Worm (Caenorhabditis elegans) whole organism, mixed stage, embryonic: ENCODE measurements around the gene mpst-1.

Experiments used
- M03D4.4 ChIP-seq: sonication (generic microtip); optimal IDR thresholded peaks from 2 replicates; lab custom pipeline; 2017; ENCODE audit warnings: mild to moderate bottlenecking, missing genetic modification characterization, missing compliant biosample characterization
- bed-3 ChIP-seq: fragments of 200-800 bp; sonication (Bioruptor generic); optimal IDR thresholded peaks from 3 replicates; lab custom pipeline; 2018; ENCODE audit warnings: mild to moderate bottlenecking, missing genetic modification characterization, moderate library complexity, missing compliant biosample characterization
- ceh-39 ChIP-seq: fragments of 150-350 bp; optimal IDR thresholded peaks from 2 replicates; lab custom pipeline; 2014; ENCODE audit warnings: missing biosample characterization, missing genetic modification characterization
- ceh-43 ChIP-seq: fragments of 200-800 bp; sonication (Bioruptor generic); optimal IDR thresholded peaks from 2 replicates; lab custom pipeline; 2018; ENCODE audit warnings: mild to moderate bottlenecking, missing genetic modification characterization, moderate library complexity, missing compliant biosample characterization
- ceh-83 ChIP-seq: fragments of 200-800 bp; sonication (Bioruptor generic); optimal IDR thresholded peaks from 2 replicates; lab custom pipeline; 2018; ENCODE audit warnings: mild to moderate bottlenecking, missing genetic modification characterization, missing compliant biosample characterization
- ces-1 ChIP-seq: fragments of 150-350 bp; optimal IDR thresholded peaks from 2 replicates; lab custom pipeline; 2014; ENCODE audit warnings: missing biosample characterization, missing genetic modification reagents, missing genetic modification characterization
- cnd-1 ChIP-seq: fragments of 200-800 bp; sonication (Bioruptor generic); optimal IDR thresholded peaks from 2 replicates; lab custom pipeline; 2018; ENCODE audit warnings: mild to moderate bottlenecking, missing genetic modification characterization, missing compliant biosample characterization
- drap-1 ChIP-seq: fragments of 200-800 bp; sonication (Bioruptor generic); optimal IDR thresholded peaks from 3 replicates; lab custom pipeline; 2018; ENCODE audit warnings: mild to moderate bottlenecking, missing genetic modification characterization, missing compliant biosample characterization
- elt-3 ChIP-seq: fragments of 150-350 bp; optimal IDR thresholded peaks from 2 replicates; lab custom pipeline; 2014; ENCODE audit warnings: missing biosample characterization, missing genetic modification characterization
- ham-2 ChIP-seq: fragments of 200-800 bp; sonication (Bioruptor generic); optimal IDR thresholded peaks from 2 replicates; lab custom pipeline; 2018; ENCODE audit warnings: mild to moderate bottlenecking, missing genetic modification characterization, missing compliant biosample characterization
- hlh-1 ChIP-seq: fragments of 150-350 bp; optimal IDR thresholded peaks from 2 replicates; lab custom pipeline; 2014; ENCODE audit warnings: missing biosample characterization, missing genetic modification reagents, missing genetic modification characterization
- lin-13 ChIP-seq: fragments of 150-350 bp; optimal IDR thresholded peaks from 2 replicates; lab custom pipeline; 2014; ENCODE audit warnings: missing biosample characterization, missing genetic modification characterization
- lin-32 ChIP-seq: fragments of 200-800 bp; sonication (Bioruptor generic); optimal IDR thresholded peaks from 2 replicates; lab custom pipeline; 2018; ENCODE audit warnings: mild to moderate bottlenecking, missing genetic modification characterization, missing compliant biosample characterization
- mab-5 ChIP-seq: fragments of 150-350 bp; optimal IDR thresholded peaks from 2 replicates; lab custom pipeline; 2014; ENCODE audit warnings: missing biosample characterization, missing genetic modification characterization
- mep-1 ChIP-seq: fragments of 150-350 bp; optimal IDR thresholded peaks from 2 replicates; lab custom pipeline; 2017; ENCODE audit warnings: missing biosample characterization, missing genetic modification reagents, missing genetic modification characterization, inconsistent platforms
- mls-2 ChIP-seq: sonication (generic microtip); optimal IDR thresholded peaks from 2 replicates; lab custom pipeline; 2016; ENCODE audit warnings: mild to moderate bottlenecking, missing genetic modification characterization, moderate library complexity, missing compliant biosample characterization
- nhr-12 ChIP-seq: fragments of 150-350 bp; optimal IDR thresholded peaks from 2 replicates; lab custom pipeline; 2014; ENCODE audit warnings: missing biosample characterization, missing genetic modification characterization
- nhr-2 ChIP-seq: fragments of 150-350 bp; optimal IDR thresholded peaks from 2 replicates; lab custom pipeline; 2014; ENCODE audit warnings: missing biosample characterization, missing genetic modification characterization
- nhr-237 ChIP-seq: fragments of 150-350 bp; optimal IDR thresholded peaks from 2 replicates; lab custom pipeline; 2014; ENCODE audit warnings: missing biosample characterization, missing genetic modification characterization
- nhr-28 ChIP-seq: fragments of 150-350 bp; optimal IDR thresholded peaks from 2 replicates; lab custom pipeline; 2014; ENCODE audit warnings: missing biosample characterization, missing genetic modification characterization
- nhr-76 ChIP-seq: sonication (generic microtip); optimal IDR thresholded peaks from 2 replicates; lab custom pipeline; 2017; ENCODE audit warnings: missing biosample characterization, missing genetic modification characterization
- pha-4 ChIP-seq: fragments of 150-350 bp; optimal IDR thresholded peaks from 2 replicates; lab custom pipeline; 2018; ENCODE audit warnings: missing biosample characterization, missing genetic modification reagents, missing genetic modification characterization
- sem-2 ChIP-seq: fragments of 200-800 bp; sonication (Bioruptor generic); optimal IDR thresholded peaks from 2 replicates; lab custom pipeline; 2018; ENCODE audit warnings: mild to moderate bottlenecking, missing genetic modification characterization, missing compliant biosample characterization
- snpc-4 ChIP-seq: fragments of 150-350 bp; optimal IDR thresholded peaks from 2 replicates; lab custom pipeline; 2014; ENCODE audit warnings: missing biosample characterization, missing genetic modification characterization
- tbx-8 ChIP-seq: fragments of 200-800 bp; sonication (Bioruptor generic); optimal IDR thresholded peaks from 2 replicates; lab custom pipeline; 2018; ENCODE audit warnings: mild to moderate bottlenecking, missing genetic modification characterization, moderate library complexity, missing compliant biosample characterization
- unc-120 ChIP-seq: sonication (generic microtip); optimal IDR thresholded peaks from 2 replicates; lab custom pipeline; 2017; ENCODE audit warnings: missing genetic modification characterization, missing compliant biosample characterization; ENCODE audit not compliant: poor library complexity, severe bottlenecking
- unc-39 ChIP-seq: fragments of 150-350 bp; optimal IDR thresholded peaks from 2 replicates; lab custom pipeline; 2014; ENCODE audit warnings: missing biosample characterization, missing genetic modification characterization
- unc-62 ChIP-seq: fragments of 150-350 bp; optimal IDR thresholded peaks from 2 replicates; lab custom pipeline; 2014; ENCODE audit warnings: missing biosample characterization, missing genetic modification reagents, missing genetic modification characterization
- zip-8 ChIP-seq: fragments of 150-350 bp; optimal IDR thresholded peaks from 2 replicates; lab custom pipeline; 2014; ENCODE audit warnings: missing biosample characterization, missing genetic modification characterization
- ztf-11 ChIP-seq: fragments of 150-350 bp; optimal IDR thresholded peaks from 2 replicates; lab custom pipeline; 2014; ENCODE audit warnings: missing biosample characterization, missing genetic modification characterization

The mpst-1 gene

DNA sequence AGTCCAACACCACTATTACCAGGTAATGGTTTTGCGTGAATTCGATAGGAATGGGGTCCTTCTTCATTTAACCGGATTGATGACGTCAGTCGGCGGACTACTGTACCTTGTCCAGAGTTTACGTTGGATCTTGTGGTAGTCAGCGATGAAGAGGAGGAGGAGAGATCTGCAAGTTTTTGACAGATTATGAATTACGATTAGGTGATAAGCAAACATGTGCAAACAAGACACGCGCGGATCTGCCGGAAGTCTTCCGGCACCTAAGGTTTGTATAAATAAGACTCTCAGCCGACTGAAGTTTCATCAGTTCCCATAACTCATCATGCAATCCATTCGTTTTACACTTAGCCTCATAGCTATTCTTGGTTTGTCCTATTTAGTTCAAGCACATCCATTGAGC lies 12.4 kb upstream of the mpst-1 start, which contains the start of gene idpb-5:
idpb-5 (plus strand) TSS at position 301 of the 400 bp plus-strand sequence.
- TF ChIP-seq nhr-28 (tag; lab: Kevin White, UChicago) (no peak), tbx-8 (GFP tag; lab: Kevin White, UChicago) (no peak), unc-39 (tag; lab: Kevin White, UChicago) (no peak), ztf-11 (tag; lab: Kevin White, UChicago) (no peak), unc-62 (GFP tag; lab: Kevin White, UChicago) (no peak), cnd-1 (tag; lab: Kevin White, UChicago) (no peak), lin-13 (tag; lab: Kevin White, UChicago) (no peak), ceh-83 (GFP tag; lab: Kevin White, UChicago) (no peak), ces-1 (GFP tag; lab: Kevin White, UChicago) (no peak), mls-2 (tag; lab: Kevin White, UChicago) (no peak), pha-4 (tag; lab: Kevin White, UChicago) (no peak)
- TF ChIP-seq, all 35 proteins: peak for 0

DNA sequence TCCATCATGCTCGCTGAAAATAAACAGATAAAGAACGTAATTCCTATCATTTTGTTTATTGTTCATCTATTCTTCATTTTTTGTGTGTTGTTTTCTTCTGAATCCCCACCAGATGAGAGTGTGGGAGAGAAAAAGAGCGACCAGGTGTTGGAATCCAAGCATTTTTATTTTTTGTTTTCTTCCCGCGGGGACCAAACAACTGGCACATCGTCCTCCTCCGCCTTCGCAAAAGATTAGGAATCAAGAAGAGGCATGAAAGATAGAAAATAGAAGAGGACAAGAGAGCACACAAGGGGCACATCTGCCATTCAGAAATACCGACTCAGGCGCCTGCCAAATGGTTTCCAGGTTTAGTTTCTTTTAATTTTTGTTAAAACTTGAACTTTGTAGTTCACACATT lies 9.2 kb upstream of the mpst-1 start, which contains the start of gene R13H4.2:
R13H4.2 (plus strand) TSS at position 319 of the 400 bp plus-strand sequence.
- TF ChIP-seq ham-2 (GFP tag; lab: Kevin White, UChicago) (no peak), unc-120 (tag; lab: Kevin White, UChicago) (peak; percentile 41), unc-39 (tag; lab: Kevin White, UChicago) (no peak), hlh-1 (tag; lab: Kevin White, UChicago) (peak; percentile 44), snpc-4 (tag; lab: Kevin White, UChicago) (no peak), zip-8 (tag; lab: Kevin White, UChicago) (no peak), ztf-11 (tag; lab: Kevin White, UChicago) (no peak), ces-1 (GFP tag; lab: Kevin White, UChicago) (no peak), lin-13 (tag; lab: Kevin White, UChicago) (no peak), tbx-8 (GFP tag; lab: Kevin White, UChicago) (no peak)
- TF ChIP-seq, all 35 proteins: peak for 2

DNA sequence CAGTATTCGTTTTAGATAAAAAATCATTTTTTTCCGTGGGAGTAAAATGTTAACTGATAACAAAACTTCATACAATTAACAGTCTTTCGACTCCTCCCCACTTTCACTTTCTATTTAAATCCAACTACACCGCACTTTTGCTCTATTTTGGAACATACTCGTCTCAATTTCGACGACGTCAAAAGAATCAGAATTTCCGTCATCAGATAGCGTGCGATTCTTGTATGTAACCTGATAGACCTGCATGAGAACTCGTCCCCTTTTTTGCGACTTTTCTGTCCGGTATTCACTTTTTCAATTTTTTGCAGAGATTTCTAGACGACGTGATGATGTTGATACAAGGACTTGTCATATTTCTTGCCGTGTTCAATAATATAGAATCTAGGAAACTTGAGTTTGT lies 6.5 kb upstream of the mpst-1 start, which contains the start of gene pho-8:
pho-8 (plus strand) TSS at position 301 of the 400 bp plus-strand sequence.
- TF ChIP-seq nhr-2 (tag; lab: Kevin White, UChicago) (no peak), sem-2 (GFP tag; lab: Kevin White, UChicago) (no peak), pha-4 (tag; lab: Kevin White, UChicago) (no peak), M03D4.4 (tag; lab: Kevin White, UChicago) (no peak), mep-1 (tag; lab: Kevin White, UChicago) (no peak), ztf-11 (tag; lab: Kevin White, UChicago) (no peak), mls-2 (tag; lab: Kevin White, UChicago) (no peak), ces-1 (GFP tag; lab: Kevin White, UChicago) (no peak), lin-32 (no peak), ceh-39 (no peak), unc-120 (tag; lab: Kevin White, UChicago) (no peak), drap-1 (GFP tag; lab: Kevin White, UChicago) (no peak), elt-3 (tag; lab: Kevin White, UChicago) (no peak)

DNA sequence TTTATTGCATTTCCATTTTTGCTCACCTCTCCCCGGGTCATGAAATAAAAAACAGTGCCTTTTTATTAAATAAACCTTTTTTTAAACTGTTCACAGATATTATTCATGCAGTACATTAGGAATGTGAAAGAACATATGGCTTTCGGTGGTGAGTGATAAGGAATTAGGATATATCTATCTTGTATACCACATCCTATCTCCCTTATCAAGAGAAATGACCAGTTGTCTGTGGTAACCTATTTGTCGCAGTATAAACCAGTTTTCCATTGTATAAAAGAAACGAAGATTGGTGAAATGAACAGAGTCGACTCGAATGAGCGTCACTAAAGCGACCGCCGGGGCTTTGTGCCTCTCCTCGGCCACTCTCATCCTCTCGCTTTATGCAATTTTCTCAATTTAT lies 2.4 kb upstream of the mpst-1 start, which contains the start of gene col-158:
col-158 (plus strand) TSS at position 301 of the 400 bp plus-strand sequence.
- TF ChIP-seq ceh-83 (GFP tag; lab: Kevin White, UChicago): no peak
- no peak for TF ChIP-seq ceh-39
- no peak for TF ChIP-seq zip-8 (tag; lab: Kevin White, UChicago)
- TF ChIP-seq pha-4 (tag; lab: Kevin White, UChicago): no peak
- no peak for TF ChIP-seq tbx-8 (GFP tag; lab: Kevin White, UChicago)
- no peak for TF ChIP-seq snpc-4 (tag; lab: Kevin White, UChicago)
- TF ChIP-seq nhr-237 (tag; lab: Kevin White, UChicago): no peak
- TF ChIP-seq nhr-76: no peak

DNA sequence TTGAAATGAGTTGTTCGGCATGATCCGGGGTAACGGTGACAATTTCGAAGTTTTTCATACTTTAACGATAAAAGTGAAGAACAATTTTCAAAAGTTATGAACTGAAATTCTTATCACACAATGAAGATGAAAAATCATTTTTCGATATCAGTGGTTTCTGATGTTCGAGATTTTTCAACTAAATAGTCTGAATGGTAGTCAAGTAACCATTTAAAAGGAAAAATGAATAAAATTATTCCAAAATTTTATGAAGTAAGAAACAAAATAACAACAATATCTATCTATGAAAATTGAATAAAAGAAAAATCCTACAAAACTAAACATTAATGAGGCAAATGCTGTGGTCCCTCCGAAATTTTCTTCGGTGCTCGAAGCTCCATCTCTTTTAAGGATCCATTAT lies 1.2 kb downstream of the mpst-1 start, which contains the start of gene D2023.4:
D2023.4 (minus strand) TSS at position 101 of the 400 bp plus-strand sequence.
- TF ChIP-seq mep-1 (tag; lab: Kevin White, UChicago): no peak
- no peak for TF ChIP-seq nhr-28 (tag; lab: Kevin White, UChicago)
- TF ChIP-seq ces-1 (GFP tag; lab: Kevin White, UChicago): no peak
- no peak for TF ChIP-seq nhr-12 (tag; lab: Kevin White, UChicago)
- TF ChIP-seq ceh-39: no peak

DNA sequence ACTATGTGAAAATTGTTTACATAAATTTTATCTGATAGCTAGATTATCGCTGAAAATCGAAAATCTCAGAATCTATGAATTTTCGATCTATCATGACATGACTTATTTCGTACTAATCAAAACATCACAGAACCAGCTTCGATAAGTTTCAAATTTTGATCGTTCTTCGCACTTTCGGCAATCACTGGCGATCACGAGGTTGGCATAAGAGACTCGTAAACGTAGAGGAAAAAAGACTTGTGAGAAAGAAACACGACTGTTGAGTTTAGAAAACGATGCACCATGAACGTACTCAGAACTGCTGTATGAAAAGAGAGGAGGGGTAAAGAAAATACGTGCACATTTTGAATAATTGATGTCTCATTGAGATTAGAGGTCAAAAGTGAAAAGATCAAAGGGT lies 2.9 kb downstream of the mpst-1 start:
- TF ChIP-seq hlh-1 (tag; lab: Kevin White, UChicago) (no peak), mab-5 (tag; lab: Kevin White, UChicago) (no peak), bed-3 (GFP tag; lab: Kevin White, UChicago) (no peak), sem-2 (GFP tag; lab: Kevin White, UChicago) (no peak), unc-120 (tag; lab: Kevin White, UChicago) (no peak), unc-39 (tag; lab: Kevin White, UChicago) (no peak), lin-32 (no peak), nhr-28 (tag; lab: Kevin White, UChicago) (no peak), lin-13 (tag; lab: Kevin White, UChicago) (no peak), nhr-76 (no peak), cnd-1 (tag; lab: Kevin White, UChicago) (no peak), ceh-83 (GFP tag; lab: Kevin White, UChicago) (no peak), unc-62 (GFP tag; lab: Kevin White, UChicago) (no peak), ceh-43 (GFP tag; lab: Kevin White, UChicago) (no peak), ceh-39 (no peak), mep-1 (tag; lab: Kevin White, UChicago) (no peak), nhr-237 (tag; lab: Kevin White, UChicago) (no peak)
